Worm (Caenorhabditis elegans) whole organism, L1 larva: ENCODE data around the gene spe-41.

Experiments
- ceh-63 ChIP-seq: fragments of 200-800 bp; sonication (Bioruptor generic); optimal IDR thresholded peaks from 2 replicates; lab custom pipeline; 2018; ENCODE audit warnings: mild to moderate bottlenecking, missing genetic modification characterization, missing compliant biosample characterization
- ceh-88 ChIP-seq: fragments of 200-800 bp; sonication (Bioruptor generic); IDR thresholded peaks from 2 replicates; pipeline ENCODE4 v1.3.6; 2022; ENCODE audit warnings: missing genetic modification characterization, missing compliant biosample characterization
- fkh-8 ChIP-seq: sonication (generic microtip); optimal IDR thresholded peaks from 2 replicates; lab custom pipeline; 2016; ENCODE audit warnings: mild to moderate bottlenecking, missing genetic modification characterization, missing compliant biosample characterization
- fos-1 ChIP-seq: fragments of 150-350 bp; optimal IDR thresholded peaks from 2 replicates; lab custom pipeline; 2014; ENCODE audit warnings: missing biosample characterization, missing genetic modification characterization
- lin-13 ChIP-seq: fragments of 150-350 bp; optimal IDR thresholded peaks from 2 replicates; lab custom pipeline; 2014; ENCODE audit warnings: missing biosample characterization, missing genetic modification reagents, missing genetic modification characterization
- lin-15B ChIP-seq: fragments of 150-350 bp; sonication (generic microtip); optimal IDR thresholded peaks from 3 replicates; lab custom pipeline; 2014; ENCODE audit warnings: missing biosample characterization, missing genetic modification characterization
- mep-1 ChIP-seq: fragments of 150-350 bp; optimal IDR thresholded peaks from 2 replicates; lab custom pipeline; 2014; ENCODE audit warnings: missing biosample characterization, missing genetic modification characterization
- nhr-11 ChIP-seq: fragments of 150-350 bp; optimal IDR thresholded peaks from 2 replicates; lab custom pipeline; 2014; ENCODE audit warnings: missing biosample characterization, missing genetic modification characterization
- nhr-12 ChIP-seq: sonication (generic microtip); optimal IDR thresholded peaks from 2 replicates; lab custom pipeline; 2017; ENCODE audit warnings: missing biosample characterization, missing genetic modification characterization
- pqm-1 ChIP-seq: sonication (generic microtip); optimal IDR thresholded peaks from 3 replicates; lab custom pipeline; 2017; ENCODE audit warnings: missing biosample characterization, missing genetic modification characterization
- skn-1 ChIP-seq: fragments of 150-350 bp; optimal IDR thresholded peaks from 2 replicates; lab custom pipeline; 2014; ENCODE audit warnings: missing biosample characterization, missing genetic modification characterization
- tbx-2 ChIP-seq: sonication (generic microtip); optimal IDR thresholded peaks from 2 replicates; lab custom pipeline; 2016; ENCODE audit warnings: missing genetic modification characterization, missing compliant biosample characterization
- unc-130 ChIP-seq: fragments of 150-350 bp; optimal IDR thresholded peaks from 2 replicates; lab custom pipeline; 2017; ENCODE audit warnings: missing biosample characterization, missing genetic modification characterization, inconsistent platforms

- TF ChIP-seq pqm-1 (tag; lab: Kevin White, UChicago) (no peak), nhr-11 (tag; lab: Kevin White, UChicago) (no peak), tbx-2 (tag; lab: Kevin White, UChicago) (no peak), skn-1 (tag; lab: Kevin White, UChicago) (no peak), unc-130 (tag; lab: Kevin White, UChicago) (no peak), lin-13 (no peak), mep-1 (no peak), fkh-8 (tag; lab: Kevin White, UChicago) (no peak), ceh-63 (no peak), fos-1 (tag; lab: Kevin White, UChicago) (no peak), lin-15B (tag; lab: Kevin White, UChicago) (no peak), ceh-88 (GFP tag; lab: Robert Waterston, UW) (no peak), nhr-12 (tag; lab: Kevin White, UChicago) (no peak)
Observed at ce11 chrIII:3444139-3444538, at the start of gene spe-41.
